Worm (Caenorhabditis elegans) whole organism, L4 larva: ENCODE results near the gene T11F9.22.
A peak's percentile ranks its signal among the peaks of the same experiment; 100 is the strongest.

ENCODE experiments used
- F37D6.2 ChIP-seq: sonication (generic microtip); optimal IDR thresholded peaks from 2 replicates; lab custom pipeline; 2016; ENCODE audit warnings: mild to moderate bottlenecking, missing genetic modification characterization, missing compliant biosample characterization
- F49E8.2 ChIP-seq: sonication (generic microtip); optimal IDR thresholded peaks from 2 replicates; lab custom pipeline; 2016; ENCODE audit warnings: missing compliant biosample characterization, mild to moderate bottlenecking, missing genetic modification characterization, borderline replicate concordance
- T20F7.1 ChIP-seq: fragments of 200-800 bp; sonication (Bioruptor generic); optimal IDR thresholded peaks from 2 replicates; lab custom pipeline; 2018; ENCODE audit warnings: mild to moderate bottlenecking, missing genetic modification characterization, missing compliant biosample characterization
- Y48G9A.11 ChIP-seq: fragments of 200-800 bp; sonication (Bioruptor generic); IDR thresholded peaks from 2 replicates; pipeline ENCODE4 v1.3.6; 2022; ENCODE audit warnings: missing genetic modification reagents, missing genetic modification characterization, missing compliant biosample characterization
- Y75B8A.6 ChIP-seq: fragments of 200-800 bp; sonication (Bioruptor generic); IDR thresholded peaks from 2 replicates; pipeline ENCODE4 v1.3.6; 2022; ENCODE audit warnings: missing genetic modification reagents, missing genetic modification characterization, missing compliant biosample characterization
- ZK546.5 ChIP-seq, 2 experiments: sonication (generic microtip); optimal IDR thresholded peaks; 2 replicates each; lab custom pipeline; 2017; ENCODE audit warnings: missing biosample characterization in 2 of 2, missing genetic modification characterization in 2 of 2
- aha-1 ChIP-seq: fragments of 150-350 bp; peaks from one replicate; lab custom pipeline; 2014; ENCODE audit warnings: missing biosample characterization, missing genetic modification characterization
- attf-4 ChIP-seq: sonication (generic microtip); optimal IDR thresholded peaks from 3 replicates; lab custom pipeline; 2017; ENCODE audit warnings: missing biosample characterization, missing genetic modification characterization
- ceh-28 ChIP-seq: fragments of 150-350 bp; optimal IDR thresholded peaks from 2 replicates; lab custom pipeline; 2014; ENCODE audit warnings: missing biosample characterization, missing genetic modification reagents, missing genetic modification characterization
- ceh-82 ChIP-seq: sonication (generic microtip); optimal IDR thresholded peaks from 2 replicates; lab custom pipeline; 2017; ENCODE audit warnings: missing biosample characterization, missing genetic modification characterization
- cey-2 ChIP-seq: sonication (generic microtip); optimal IDR thresholded peaks from 3 replicates; lab custom pipeline; 2017; ENCODE audit warnings: missing genetic modification characterization, mild to moderate bottlenecking, missing compliant biosample characterization, antibody characterized with exemption, borderline replicate concordance; ENCODE audit not compliant: insufficient read depth
- ctbp-1 ChIP-seq: fragments of 200-800 bp; sonication (Bioruptor generic); IDR thresholded peaks from 2 replicates; pipeline ENCODE4 v1.3.6; 2022; ENCODE audit warnings: missing genetic modification reagents, missing genetic modification characterization, missing compliant biosample characterization
- daf-12 ChIP-seq: fragments of 150-350 bp; optimal IDR thresholded peaks from 2 replicates; lab custom pipeline; 2014; ENCODE audit warnings: missing biosample characterization, missing genetic modification reagents, missing genetic modification characterization
- daf-16 ChIP-seq, 3 experiments: sonication (generic microtip); optimal IDR thresholded peaks; 2 replicates each; lab custom pipeline; 2016 to 2017; ENCODE audit warnings: missing genetic modification characterization in 3 of 3, missing genetic modification reagents in 3 of 3, mild to moderate bottlenecking in 2 of 3, missing compliant biosample characterization in 2 of 3, missing biosample characterization in 1 of 3, moderate library complexity in 1 of 3
- dmd-9 ChIP-seq: fragments of 200-800 bp; sonication (Bioruptor generic); IDR thresholded peaks from 2 replicates; pipeline ENCODE4 v1.3.6; 2022; ENCODE audit warnings: missing genetic modification reagents, missing genetic modification characterization, missing compliant biosample characterization
- dpl-1 ChIP-seq: fragments of 150-350 bp; optimal IDR thresholded peaks from 2 replicates; lab custom pipeline; 2014; ENCODE audit warnings: missing biosample characterization, missing genetic modification reagents, missing genetic modification characterization
- egl-27 ChIP-seq: sonication (generic microtip); optimal IDR thresholded peaks from 3 replicates; lab custom pipeline; 2017; ENCODE audit warnings: missing biosample characterization, missing genetic modification reagents, missing genetic modification characterization
- egl-43 ChIP-seq: fragments of 200-800 bp; sonication (Bioruptor generic); IDR thresholded peaks from 2 replicates; pipeline ENCODE4 v1.3.6; 2022; ENCODE audit warnings: missing genetic modification reagents, missing genetic modification characterization, missing compliant biosample characterization
- hif-1 ChIP-seq, 2 experiments: sonication (generic microtip); optimal IDR thresholded peaks; 2 replicates each; lab custom pipeline; 2016 to 2017; ENCODE audit warnings: missing compliant biosample characterization in 2 of 2, missing genetic modification characterization in 2 of 2, missing genetic modification reagents in 2 of 2, missing genotype in 2 of 2, mild to moderate bottlenecking in 1 of 2
- hlh-11 ChIP-seq: fragments of 200-800 bp; sonication (Bioruptor generic); optimal IDR thresholded peaks from 2 replicates; lab custom pipeline; 2018; ENCODE audit warnings: mild to moderate bottlenecking, missing genetic modification characterization, missing compliant biosample characterization
- jun-1 ChIP-seq: fragments of 150-350 bp; optimal IDR thresholded peaks from 2 replicates; lab custom pipeline; 2014; ENCODE audit warnings: missing biosample characterization, missing genetic modification reagents, missing genetic modification characterization
- lim-7 ChIP-seq: fragments of 200-800 bp; sonication (Bioruptor generic); IDR thresholded peaks from 2 replicates; pipeline ENCODE4 v1.3.6; 2022; ENCODE audit warnings: missing genetic modification characterization, missing compliant biosample characterization
- lin-38 ChIP-seq: fragments of 200-800 bp; sonication (Bioruptor generic); IDR thresholded peaks from 2 replicates; pipeline ENCODE4 v1.3.6; 2022; ENCODE audit warnings: missing genetic modification reagents, missing genetic modification characterization, missing compliant biosample characterization
- madf-9 ChIP-seq: fragments of 200-800 bp; sonication (Bioruptor generic); conservative IDR thresholded peaks from 2 replicates; pipeline ENCODE4 v1.3.6; 2022; ENCODE audit warnings: missing genetic modification reagents, missing genetic modification characterization, missing compliant biosample characterization
- mdl-1 ChIP-seq, 2 experiments: fragments of 150-350 bp in 1 of 2; sonication (generic microtip) in 1 of 2; optimal IDR thresholded peaks; 2 replicates each; lab custom pipeline; 2014 to 2017; ENCODE audit warnings: missing biosample characterization in 2 of 2, missing genetic modification characterization in 2 of 2
- mep-1 ChIP-seq: fragments of 150-350 bp; sonication (generic microtip); optimal IDR thresholded peaks from 3 replicates; lab custom pipeline; 2014; ENCODE audit warnings: missing biosample characterization, missing genetic modification characterization
- mxl-3 ChIP-seq: fragments of 200-800 bp; sonication (Bioruptor generic); optimal IDR thresholded peaks from 2 replicates; lab custom pipeline; 2018; ENCODE audit warnings: mild to moderate bottlenecking, missing genetic modification characterization, missing compliant biosample characterization
- nhr-102 ChIP-seq: sonication (generic microtip); optimal IDR thresholded peaks from 2 replicates; lab custom pipeline; 2016; ENCODE audit warnings: mild to moderate bottlenecking, missing genetic modification characterization, moderate library complexity, missing compliant biosample characterization
- nhr-11 ChIP-seq: fragments of 150-350 bp; optimal IDR thresholded peaks from 2 replicates; lab custom pipeline; 2014; ENCODE audit warnings: missing biosample characterization, missing genetic modification characterization
- nhr-237 ChIP-seq: sonication (generic microtip); optimal IDR thresholded peaks from 2 replicates; lab custom pipeline; 2017; ENCODE audit warnings: missing biosample characterization, missing genetic modification characterization
- nhr-25 ChIP-seq: sonication (generic microtip); optimal IDR thresholded peaks from 2 replicates; lab custom pipeline; 2017; ENCODE audit warnings: missing genetic modification characterization, mild to moderate bottlenecking, missing compliant biosample characterization, antibody characterized with exemption, moderate library complexity, borderline replicate concordance; ENCODE audit not compliant: insufficient read depth
- nhr-28 ChIP-seq: fragments of 150-350 bp; optimal IDR thresholded peaks from 2 replicates; lab custom pipeline; 2014; ENCODE audit warnings: missing biosample characterization, missing genetic modification characterization
- nhr-6 ChIP-seq: fragments of 150-350 bp; optimal IDR thresholded peaks from 2 replicates; lab custom pipeline; 2014; ENCODE audit warnings: missing biosample characterization, missing genetic modification characterization
- nhr-77 ChIP-seq: fragments of 150-350 bp; optimal IDR thresholded peaks from 2 replicates; lab custom pipeline; 2014; ENCODE audit warnings: missing biosample characterization, missing genetic modification characterization
- php-3 ChIP-seq: fragments of 200-800 bp; sonication (Bioruptor generic); IDR thresholded peaks from 2 replicates; pipeline ENCODE4 v1.3.6; 2022; ENCODE audit warnings: missing genetic modification reagents, missing genetic modification characterization, missing compliant biosample characterization
- snpc-1.2 ChIP-seq: fragments of 200-800 bp; sonication (Bioruptor generic); IDR thresholded peaks from 2 replicates; pipeline ENCODE4 v1.3.6; 2022; ENCODE audit warnings: missing genetic modification reagents, missing genetic modification characterization, missing compliant biosample characterization
- spr-3 ChIP-seq: fragments of 200-800 bp; sonication (Bioruptor generic); optimal IDR thresholded peaks from 2 replicates; lab custom pipeline; 2018; ENCODE audit warnings: mild to moderate bottlenecking, missing genetic modification characterization, missing compliant biosample characterization
- tra-1 ChIP-seq: fragments of 200-800 bp; sonication (Bioruptor generic); IDR thresholded peaks from 2 replicates; pipeline ENCODE4 v1.3.6; 2022; ENCODE audit warnings: missing genetic modification reagents, missing genetic modification characterization, missing compliant biosample characterization
- unc-62 ChIP-seq, 3 experiments: fragments of 150-350 bp in 1 of 3; sonication (generic microtip); optimal IDR thresholded peaks in 2 of 3; peaks in 1 of 3; 1 replicate in 1 of 3; 2 replicates in 2 of 3; lab custom pipeline; 2014 to 2017; ENCODE audit warnings: missing biosample characterization in 3 of 3, missing genetic modification characterization in 3 of 3, missing genetic modification reagents in 3 of 3, missing genotype in 1 of 3

Gene T11F9.22

DNA sequence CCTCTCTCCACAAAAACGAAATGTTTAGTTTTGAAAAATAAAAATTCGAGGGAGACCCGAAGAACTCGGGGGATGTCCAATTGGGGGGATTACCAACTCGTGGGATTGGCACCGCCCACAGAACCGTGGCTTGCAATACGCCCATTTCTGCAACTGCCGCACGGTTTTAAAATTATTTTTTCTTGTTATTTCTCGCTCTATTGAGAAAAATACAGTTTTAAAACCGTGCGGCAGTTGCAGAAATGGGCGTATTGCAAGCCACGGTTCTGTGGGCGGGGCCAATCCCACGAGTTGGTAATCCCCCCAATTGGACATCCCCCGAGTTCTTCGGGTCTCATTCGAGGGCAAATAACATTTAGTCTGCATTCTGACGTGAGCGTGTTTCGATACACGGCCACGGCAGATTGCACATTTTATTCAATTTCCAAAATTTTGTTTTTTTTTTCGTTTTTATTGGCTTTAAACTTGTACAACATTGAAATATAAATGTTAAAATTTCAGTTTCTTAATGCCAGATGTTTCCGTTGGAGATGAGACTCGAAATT is 25.4 kb downstream of the T11F9.22 start, which contains the start of the genes C55A6.1 and C55A6.10 (continued):
- TF ChIP-seq hif-1 (tag; optimal IDR thresholded peaks at IDR 0.05; lab: Kevin White, UChicago) (peak in 1 of 2 experiments; percentile 23), dmd-9 (GFP tag; lab: Robert Waterston, UW) (peak; percentile 67; the same call in 1 of the 2 replicates), mep-1 (tag; lab: Kevin White, UChicago) (peak; percentile 88), lim-7 (GFP tag; lab: Robert Waterston, UW) (peak; percentile 12), lin-38 (peak; percentile 87), Y48G9A.11 (GFP tag; lab: Robert Waterston, UW) (0 out of 2 replicates have a peak, but pooled peaks have one; percentile 54), mdl-1 (tag; optimal IDR thresholded peaks at IDR 0.05; lab: Kevin White, UChicago) (peak in 1 of 2 experiments; percentile 52), nhr-25 (tag; lab: Kevin White, UChicago) (peak; percentile 26), php-3 (GFP tag; lab: Robert Waterston, UW) (peak; percentile 53; the same call in 1 of the 2 replicates), F37D6.2 (peak; percentile 63), snpc-1.2 (peak; percentile 78), egl-43 (GFP tag; lab: Robert Waterston, UW) (peak; percentile 78; the same call in 1 of the 2 replicates), nhr-77 (tag; lab: Kevin White, UChicago) (peak; percentile 11), nhr-102 (tag; lab: Kevin White, UChicago) (peak; percentile 50), T20F7.1 (GFP tag; lab: Kevin White, UChicago) (peak; percentile 36), aha-1 (tag; lab: Kevin White, UChicago) (peak; percentile 55)

DNA sequence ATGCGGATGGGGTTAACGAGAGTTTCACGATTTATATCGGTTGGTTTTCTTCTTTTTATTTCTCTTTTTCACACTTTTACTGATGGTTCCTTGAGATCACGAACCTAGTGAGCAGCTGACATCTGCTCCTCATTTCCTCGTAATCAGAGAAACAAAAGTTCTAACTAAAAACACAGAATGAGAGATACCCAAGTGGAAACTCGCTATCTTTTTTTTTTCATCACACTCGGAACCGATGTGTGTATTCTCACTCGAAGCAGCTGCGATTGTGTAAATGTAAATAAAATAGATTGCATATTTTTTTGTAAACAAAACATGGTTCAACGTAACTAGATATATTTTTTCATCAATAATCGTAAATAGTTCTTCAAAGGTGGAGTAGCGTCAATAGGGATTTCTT is 26.8 kb downstream of the T11F9.22 start:
- TF ChIP-seq ceh-82 (tag; lab: Kevin White, UChicago) (no peak), hlh-11 (peak; percentile 51), daf-16 (GFP tag; optimal IDR thresholded peaks at IDR 0.05; lab: Kevin White, UChicago) (peak in 1 of 2 experiments; percentile 97), daf-16 (tag; optimal IDR thresholded peaks at IDR 0.05; lab: Kevin White, UChicago) (no peak), nhr-11 (tag; lab: Kevin White, UChicago) (peak; percentile 24), Y75B8A.6 (GFP tag; lab: Robert Waterston, UW) (no peak)

DNA sequence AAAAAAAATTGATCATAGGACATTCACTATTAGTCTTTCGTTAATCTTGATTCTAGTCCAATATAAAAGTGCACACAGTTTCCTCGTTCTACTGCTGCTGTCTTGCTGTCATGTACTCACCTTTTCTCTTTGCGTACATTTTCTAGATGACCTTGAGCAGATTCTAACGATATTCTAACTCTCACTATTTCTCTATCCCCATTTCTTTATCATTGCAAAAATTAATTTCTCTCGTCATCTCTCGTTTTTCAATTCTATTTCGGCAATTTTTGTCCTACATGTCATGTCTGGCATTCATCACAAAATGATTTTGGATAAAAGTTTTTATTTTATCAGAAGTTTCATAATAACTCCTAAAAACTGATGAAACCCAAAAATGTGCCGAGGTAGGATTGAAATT is 29.3 kb downstream of the T11F9.22 start, which contains the start of gene ttll-5:
Gene ttll-5 (plus strand): TSS at position 288 of the 400 bp plus-strand sequence.
- TF ChIP-seq hlh-11 (no peak), cey-2 (tag; lab: Kevin White, UChicago) (no peak), spr-3 (no peak), attf-4 (tag; lab: Kevin White, UChicago) (no peak), madf-9 (no peak), egl-27 (no peak), ceh-28 (no peak), daf-12 (tag; lab: Kevin White, UChicago) (no peak), jun-1 (tag; lab: Kevin White, UChicago) (no peak), mep-1 (tag; lab: Kevin White, UChicago) (no peak), nhr-237 (no peak), nhr-25 (tag; lab: Kevin White, UChicago) (peak; percentile 8), nhr-6 (tag; lab: Kevin White, UChicago) (no peak), F49E8.2 (no peak), nhr-28 (tag; lab: Kevin White, UChicago) (peak; percentile 36), T20F7.1 (GFP tag; lab: Kevin White, UChicago) (no peak), dpl-1 (no peak)
- TF ChIP-seq, all 104 proteins: peak for 2

- TF ChIP-seq php-3 (GFP tag; lab: Robert Waterston, UW) (no peak), ctbp-1 (GFP tag; lab: Robert Waterston, UW) (no peak), tra-1 (GFP tag; lab: Robert Waterston, UW) (no peak), mxl-3 (GFP tag; lab: Kevin White, UChicago) (no peak), T20F7.1 (GFP tag; lab: Kevin White, UChicago) (no peak), unc-62 (GFP tag; optimal IDR thresholded peaks at IDR 0.05 in 1 of 2; lab: Kevin White, UChicago) (peak in 1 of 2 experiments; percentile 34), unc-62 (tag; optimal IDR thresholded peaks at IDR 0.05; lab: Kevin White, UChicago) (no peak), daf-16 (GFP tag; optimal IDR thresholded peaks at IDR 0.05; lab: Kevin White, UChicago) (no peak), daf-16 (tag; optimal IDR thresholded peaks at IDR 0.05; lab: Kevin White, UChicago) (peak; percentile 9), ZK546.5 (tag; optimal IDR thresholded peaks at IDR 0.05; lab: Kevin White, UChicago) (no peak), F49E8.2 (no peak), cey-2 (tag; lab: Kevin White, UChicago) (no peak)
Observed at ce11 chrV:11513432-11513831, 33.9 kb downstream of the T11F9.22 start, which contains the start of gene C55A6.3. Gene C55A6.3, minus strand, starts transcription at chrV:11513532.
